Fruit fly (Drosophila melanogaster): ENCODE data around the gene Hml.

Gene Hml

DNA sequence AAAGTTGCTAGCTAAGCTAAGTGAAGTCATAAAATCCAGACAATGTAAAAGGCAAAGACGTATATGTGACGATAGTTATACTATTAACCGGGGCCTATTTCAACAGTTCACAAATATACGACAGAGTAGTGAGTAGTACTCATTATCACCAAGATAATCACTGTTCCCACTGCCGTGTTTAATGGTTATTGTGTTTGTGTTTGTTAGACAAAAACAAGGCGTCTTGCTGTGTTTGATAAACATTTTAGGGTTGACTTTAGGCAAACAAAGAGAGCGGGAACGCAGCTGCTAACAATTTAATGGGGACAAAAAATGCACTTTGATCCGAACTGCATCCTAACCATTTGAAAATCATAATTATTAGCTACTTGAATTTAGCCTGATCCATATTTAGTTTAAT is 19.6 kb downstream of the Hml start (continued):
- no peak for TF ChIP-seq gt (GFP tag; IDR thresholded peaks at IDR 0.05)
- TF ChIP-seq CG16815 (GFP tag; optimal IDR thresholded peaks at IDR 0.05): no peak
- peak; percentile 72 for TF ChIP-seq CG11504 (tag; optimal IDR thresholded peaks at IDR 0.05)
- TF ChIP-seq CG9437 (GFP tag; optimal IDR thresholded peaks at IDR 0.05): no peak
- 0 out of 2 replicates have a peak, but pooled peaks have one; percentile 14 for TF ChIP-seq sob (GFP tag; IDR thresholded peaks at IDR 0.05)
- no peak for TF ChIP-seq Dip3 (GFP tag; optimal IDR thresholded peaks at IDR 0.05)
- no peak for TF ChIP-seq CG32772 (GFP tag; IDR thresholded peaks at IDR 0.05)
- no peak for TF ChIP-seq Dbx (GFP tag; IDR thresholded peaks at IDR 0.05)
- TF ChIP-seq hbn (GFP tag; IDR thresholded peaks at IDR 0.05; ENCODE audit: partially characterized antibody): no peak
- TF ChIP-seq fu2 (GFP tag; optimal IDR thresholded peaks at IDR 0.05): no peak
- peak; percentile 70 for TF ChIP-seq Xrp1 (GFP tag; IDR thresholded peaks at IDR 0.05)
- no peak for TF ChIP-seq Sin3A (optimal IDR thresholded peaks at IDR 0.05)
- TF ChIP-seq kni (GFP tag; optimal IDR thresholded peaks at IDR 0.05): no peak
- no peak for TF ChIP-seq E2f2 (GFP tag; IDR thresholded peaks at IDR 0.05)
- TF ChIP-seq NC2α (GFP tag; optimal IDR thresholded peaks at IDR 0.05): peak; percentile 64
- peak; percentile 92 for TF ChIP-seq wek (GFP tag; optimal IDR thresholded peaks at IDR 0.05)
- peak; percentile 61 for TF ChIP-seq CG5180 (GFP tag; optimal IDR thresholded peaks at IDR 0.05)
- peak; percentile 60 for TF ChIP-seq grau (tag; optimal IDR thresholded peaks at IDR 0.05)
- TF ChIP-seq CG12942 (GFP tag; optimal IDR thresholded peaks at IDR 0.05): peak; percentile 9
- no peak for TF ChIP-seq Ada2b (GFP tag; IDR thresholded peaks at IDR 0.05)
- TF ChIP-seq CG16813 (GFP tag; IDR thresholded peaks at IDR 0.05; ENCODE audit: partially characterized antibody): no peak
- peak; percentile 71 for TF ChIP-seq CG31441 (GFP tag; IDR thresholded peaks at IDR 0.05)
- TF ChIP-seq CG10462 (GFP tag; optimal IDR thresholded peaks at IDR 0.05): peak; percentile 57
- TF ChIP-seq Spps (tag; optimal IDR thresholded peaks at IDR 0.05): peak; percentile 86
- no peak for TF ChIP-seq Sry-δ (GFP tag; optimal IDR thresholded peaks at IDR 0.05)
- peak; percentile 54 for TF ChIP-seq YL-1 (GFP tag; optimal IDR thresholded peaks at IDR 0.05)
- no peak for TF ChIP-seq chn (GFP tag; optimal IDR thresholded peaks at IDR 0.05)
- TF ChIP-seq CG3281 (GFP tag; optimal IDR thresholded peaks at IDR 0.05): no peak
- TF ChIP-seq CG6683 (GFP tag; optimal IDR thresholded peaks at IDR 0.05): peak; percentile 10
- TF ChIP-seq CG31388 (GFP tag; optimal IDR thresholded peaks at IDR 0.05): no peak
- TF ChIP-seq CG7271 (tag; optimal IDR thresholded peaks at IDR 0.05): peak; percentile 92
- peak; percentile 90 for TF ChIP-seq CG2875 (GFP tag; optimal IDR thresholded peaks at IDR 0.05)
- peak; percentile 68 for TF ChIP-seq Side (GFP tag; optimal IDR thresholded peaks at IDR 0.05)
- peak; percentile 77 for TF ChIP-seq CG18764 (GFP tag; optimal IDR thresholded peaks at IDR 0.05)
- peak; percentile 1 for TF ChIP-seq da (GFP tag; optimal IDR thresholded peaks at IDR 0.05)
- TF ChIP-seq CrebB (tag; optimal IDR thresholded peaks at IDR 0.05): peak; percentile 82
- peak; percentile 71 for TF ChIP-seq CG10979 (tag; optimal IDR thresholded peaks at IDR 0.05)
- peak; percentile 85 for TF ChIP-seq oc (tag; optimal IDR thresholded peaks at IDR 0.05)
- TF ChIP-seq tin (GFP tag; optimal IDR thresholded peaks at IDR 0.05): peak; percentile 30
- 0 out of 2 replicates have a peak, but pooled peaks have one; percentile 38 for TF ChIP-seq sens-2 (GFP tag; IDR thresholded peaks at IDR 0.05)
- no peak for TF ChIP-seq Rx (GFP tag; IDR thresholded peaks at IDR 0.05)
- TF ChIP-seq fd3F (GFP tag; optimal IDR thresholded peaks at IDR 0.05): no peak
- TF ChIP-seq dimm (GFP tag; IDR thresholded peaks at IDR 0.05): no peak
- peak; percentile 66 for TF ChIP-seq zen (tag; optimal IDR thresholded peaks at IDR 0.05)
- TF ChIP-seq ken (GFP tag; IDR thresholded peaks at IDR 0.05): 0 out of 3 replicates have a peak, but pooled peaks have one; percentile 54
- TF ChIP-seq sd (tag; optimal IDR thresholded peaks at IDR 0.05): no peak
- TF ChIP-seq Jarid2 (GFP tag; optimal IDR thresholded peaks at IDR 0.05): peak; percentile 59
- peak; percentile 63 for TF ChIP-seq CG15269 (tag; optimal IDR thresholded peaks at IDR 0.05)
- TF ChIP-seq CG11560 (tag; IDR thresholded peaks at IDR 0.05): no peak
- TF ChIP-seq CG3838 (GFP tag; optimal IDR thresholded peaks at IDR 0.05): peak; percentile 19
- TF ChIP-seq bab2 (GFP tag; optimal IDR thresholded peaks at IDR 0.05): peak; percentile 79
- no peak for TF ChIP-seq mam (GFP tag; optimal IDR thresholded peaks at IDR 0.05)
